Worm (Caenorhabditis elegans): Measurements from ENCODE around the gene C14C6.5.

C14C6.5 gene

DNA sequence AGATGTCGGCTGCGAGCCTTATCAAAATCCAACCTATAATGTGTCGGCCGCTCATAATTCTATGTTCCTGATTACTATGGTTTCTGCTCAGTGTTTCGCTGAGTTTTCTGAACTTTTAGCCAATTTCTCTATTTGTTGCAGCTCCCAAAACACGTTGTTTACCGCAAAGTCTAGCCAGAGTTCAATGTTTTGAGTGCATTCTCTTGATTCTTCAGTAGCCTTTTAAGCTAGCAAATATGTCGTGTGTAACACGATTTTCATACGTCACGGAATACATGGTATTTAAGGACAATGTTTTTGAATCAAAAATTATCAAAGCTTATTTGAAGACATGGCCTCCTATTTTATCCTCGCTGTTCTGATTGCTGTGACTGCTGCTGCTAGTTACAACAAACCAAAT, 31.2 kb upstream of the C14C6.5 start, which contains the start of gene srlf-19:
srlf-19 (plus strand) TSS at position 301 of the 400 bp plus-strand sequence.
- TF ChIP-seq let-526 (GFP tag; IDR thresholded peaks at IDR 0.05) (no peak), bed-2 (GFP tag; IDR thresholded peaks at IDR 0.05) (no peak), ceh-27 (GFP tag; optimal IDR thresholded peaks at IDR 0.05) (no peak), tbx-9 (tag; optimal IDR thresholded peaks at IDR 0.05; ENCODE audit: borderline replicate concordance) (no peak), Y53G8AR.9 (GFP tag; conservative IDR thresholded peaks at IDR 0.05) (no peak), atf-7 (tag; optimal IDR thresholded peaks at IDR 0.05) (no peak), Y56A3A.18 (GFP tag; IDR thresholded peaks at IDR 0.05) (no peak), egl-44 (GFP tag; IDR thresholded peaks at IDR 0.05) (no peak), nhr-179 (tag; optimal IDR thresholded peaks at IDR 0.05) (no peak), cebp-1 (GFP tag; IDR thresholded peaks at IDR 0.05) (no peak), cebp-1 (tag; optimal IDR thresholded peaks at IDR 0.05) (no peak), attf-3 (GFP tag; conservative IDR thresholded peaks at IDR 0.05) (no peak), ceh-58 (GFP tag; IDR thresholded peaks at IDR 0.05) (no peak), F49E8.2 (tag; optimal IDR thresholded peaks at IDR 0.05; ENCODE audit: insufficient read depth) (no peak), F22D6.2 (tag; optimal IDR thresholded peaks at IDR 0.05) (no peak), rpc-1 (optimal IDR thresholded peaks at IDR 0.05) (no peak), rpc-1 (tag; optimal IDR thresholded peaks at IDR 0.05) (no peak), gei-17 (GFP tag; optimal IDR thresholded peaks at IDR 0.05) (no peak), T26A5.8 (tag; optimal IDR thresholded peaks at IDR 0.05) (no peak), hlh-12 (tag; optimal IDR thresholded peaks at IDR 0.05) (no peak), Y95B8A.8 (GFP tag; IDR thresholded peaks at IDR 0.05) (no peak)

- no peak for TF ChIP-seq pha-4 (tag; optimal IDR thresholded peaks at IDR 0.05)
- TF ChIP-seq attf-6 (GFP tag; IDR thresholded peaks at IDR 0.05) = no peak
- TF ChIP-seq bed-1 (GFP tag; IDR thresholded peaks at IDR 0.05) = no peak
- TF ChIP-seq tbx-9 (tag; optimal IDR thresholded peaks at IDR 0.05; ENCODE audit: borderline replicate concordance) = no peak
Observed at ce11 chrV:512420-512819, 24.0 kb upstream of the C14C6.5 start, which contains the start of gene srh-37. Gene srh-37 (minus strand): TSS chrV:512520.

DNA sequence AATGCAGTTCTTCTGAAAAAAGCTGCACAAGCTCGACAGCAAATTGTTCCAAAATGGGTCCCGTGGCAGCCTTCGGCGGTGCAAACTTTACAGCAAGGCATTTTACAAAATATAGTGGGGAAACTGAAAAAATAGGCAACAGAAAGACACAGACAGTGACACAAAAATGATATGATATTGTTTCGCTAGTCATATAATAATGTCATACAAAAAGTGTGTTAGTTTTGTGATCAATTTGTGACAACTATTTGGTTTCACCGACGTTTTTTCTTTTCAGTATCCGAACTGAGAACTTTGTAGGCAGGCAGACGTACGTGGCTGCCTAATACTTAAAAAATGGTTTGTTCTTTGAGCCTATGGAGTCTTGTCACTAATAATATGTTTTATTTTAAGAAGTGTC, 17.0 kb upstream of the C14C6.5 start, which contains the start of gene nhr-210:
nhr-210 (minus strand) TSS at position 101 of the 400 bp plus-strand sequence.
- TF ChIP-seq nhr-80 (tag; optimal IDR thresholded peaks at IDR 0.05) (peak; percentile 44), atf-7 (tag; optimal IDR thresholded peaks at IDR 0.05) (no peak), dpff-1 (tag; optimal IDR thresholded peaks at IDR 0.05) (no peak)

ce11 chrV:521517-521916, 14.9 kb upstream of the C14C6.5 start, which contains the start of gene srw-107:
Gene srw-107 (minus strand): TSS chrV:521617.
- TF ChIP-seq F37B4.10 (GFP tag; IDR thresholded peaks at IDR 0.05) = no peak
- no peak for TF ChIP-seq ztf-6 (GFP tag; IDR thresholded peaks at IDR 0.05)
- no peak for TF ChIP-seq attf-3 (GFP tag; conservative IDR thresholded peaks at IDR 0.05)
- no peak for TF ChIP-seq T26A5.8 (tag; optimal IDR thresholded peaks at IDR 0.05)
- TF ChIP-seq B0019.2 (GFP tag; conservative IDR thresholded peaks at IDR 0.05) = no peak
- no peak for TF ChIP-seq nhr-27 (tag; optimal IDR thresholded peaks at IDR 0.05)
- no peak for TF ChIP-seq nfya-1 (tag; optimal IDR thresholded peaks at IDR 0.05; ENCODE audit: borderline replicate concordance, insufficient read depth)
- TF ChIP-seq aptf-3 (GFP tag; IDR thresholded peaks at IDR 0.05) = no peak
- no peak for TF ChIP-seq T07F8.4 (tag; optimal IDR thresholded peaks at IDR 0.05)
- TF ChIP-seq ceh-91 (GFP tag; IDR thresholded peaks at IDR 0.05) = no peak
- TF ChIP-seq lin-40 (tag; optimal IDR thresholded peaks at IDR 0.05) = no peak
- TF ChIP-seq B0035.1 (tag; optimal IDR thresholded peaks at IDR 0.05) = no peak
- TF ChIP-seq lir-1 (GFP tag; conservative IDR thresholded peaks at IDR 0.05) = no peak
- no peak for TF ChIP-seq unc-130 (GFP tag; optimal IDR thresholded peaks at IDR 0.05)
